Worm (Caenorhabditis elegans) whole organism, L4 larva: ENCODE data around the gene mkk-4.

ENCODE experiments used
- D1046.2 ChIP-seq: fragments of 200-800 bp; sonication (Bioruptor generic); IDR thresholded peaks from 2 replicates; pipeline ENCODE4 v1.3.6; 2022; ENCODE audit warnings: missing genetic modification characterization, missing compliant biosample characterization
- F26F4.8 ChIP-seq: fragments of 200-800 bp; sonication (Bioruptor generic); conservative IDR thresholded peaks from 2 replicates; pipeline ENCODE4 v1.3.6; 2022; ENCODE audit warnings: missing genetic modification characterization, missing compliant biosample characterization
- F37D6.2 ChIP-seq: sonication (generic microtip); optimal IDR thresholded peaks from 2 replicates; lab custom pipeline; 2016; ENCODE audit warnings: mild to moderate bottlenecking, missing genetic modification characterization, missing compliant biosample characterization
- F44E2.7 ChIP-seq: fragments of 200-800 bp; sonication (Bioruptor generic); IDR thresholded peaks from 2 replicates; pipeline ENCODE4 v2.1.2; 2022; ENCODE audit warnings: missing genetic modification characterization, missing compliant biosample characterization
- F49E8.2 ChIP-seq: sonication (generic microtip); optimal IDR thresholded peaks from 2 replicates; lab custom pipeline; 2016; ENCODE audit warnings: missing compliant biosample characterization, mild to moderate bottlenecking, missing genetic modification characterization, borderline replicate concordance
- T20F7.1 ChIP-seq: fragments of 200-800 bp; sonication (Bioruptor generic); optimal IDR thresholded peaks from 2 replicates; lab custom pipeline; 2018; ENCODE audit warnings: mild to moderate bottlenecking, missing genetic modification characterization, missing compliant biosample characterization
- Y105C5A.15 ChIP-seq: fragments of 200-800 bp; sonication (Bioruptor generic); IDR thresholded peaks from 2 replicates; pipeline ENCODE4 v1.3.6; 2022; ENCODE audit warnings: missing genetic modification characterization, missing compliant biosample characterization
- Y75B8A.6 ChIP-seq: fragments of 200-800 bp; sonication (Bioruptor generic); IDR thresholded peaks from 2 replicates; pipeline ENCODE4 v1.3.6; 2022; ENCODE audit warnings: missing genetic modification reagents, missing genetic modification characterization, missing compliant biosample characterization
- ZK337.2 ChIP-seq: fragments of 200-800 bp; sonication (Bioruptor generic); IDR thresholded peaks from 2 replicates; pipeline ENCODE4 v1.3.6; 2022; ENCODE audit warnings: missing genetic modification reagents, missing genetic modification characterization, missing compliant biosample characterization
- ZK546.5 ChIP-seq, 2 experiments: sonication (generic microtip); optimal IDR thresholded peaks; 2 replicates each; lab custom pipeline; 2017; ENCODE audit warnings: missing biosample characterization in 2 of 2, missing genetic modification characterization in 2 of 2
- aha-1 ChIP-seq: fragments of 150-350 bp; peaks from one replicate; lab custom pipeline; 2014; ENCODE audit warnings: missing biosample characterization, missing genetic modification characterization
- ama-1 ChIP-seq: fragments of 150-350 bp; optimal IDR thresholded peaks from 2 replicates; lab custom pipeline; 2014; ENCODE audit warnings: inconsistent platforms, mixed read lengths
- attf-4 ChIP-seq: sonication (generic microtip); optimal IDR thresholded peaks from 3 replicates; lab custom pipeline; 2017; ENCODE audit warnings: missing biosample characterization, missing genetic modification characterization
- ceh-82 ChIP-seq: sonication (generic microtip); optimal IDR thresholded peaks from 2 replicates; lab custom pipeline; 2017; ENCODE audit warnings: missing biosample characterization, missing genetic modification characterization
- ces-1 ChIP-seq: fragments of 150-350 bp; sonication (generic microtip); optimal IDR thresholded peaks from 4 replicates; lab custom pipeline; 2014; ENCODE audit warnings: missing biosample characterization, missing genetic modification reagents, missing genetic modification characterization
- ctbp-1 ChIP-seq: fragments of 200-800 bp; sonication (Bioruptor generic); IDR thresholded peaks from 2 replicates; pipeline ENCODE4 v1.3.6; 2022; ENCODE audit warnings: missing genetic modification reagents, missing genetic modification characterization, missing compliant biosample characterization
- daf-19 ChIP-seq: fragments of 200-800 bp; sonication (Bioruptor generic); conservative IDR thresholded peaks from 2 replicates; pipeline ENCODE4 v1.3.6; 2022; ENCODE audit warnings: missing genetic modification characterization, missing compliant biosample characterization
- daf-8 ChIP-seq: fragments of 200-800 bp; sonication (Bioruptor generic); IDR thresholded peaks from 2 replicates; pipeline ENCODE4 v1.3.6; 2022; ENCODE audit warnings: missing genetic modification characterization, missing compliant biosample characterization
- dmd-6 ChIP-seq: fragments of 200-800 bp; sonication (Bioruptor generic); IDR thresholded peaks from 2 replicates; pipeline ENCODE4 v1.3.6; 2022; ENCODE audit warnings: missing genetic modification reagents, missing genetic modification characterization, missing compliant biosample characterization
- dmd-9 ChIP-seq: fragments of 200-800 bp; sonication (Bioruptor generic); IDR thresholded peaks from 2 replicates; pipeline ENCODE4 v1.3.6; 2022; ENCODE audit warnings: missing genetic modification reagents, missing genetic modification characterization, missing compliant biosample characterization
- duxl-1 ChIP-seq: sonication (generic microtip); optimal IDR thresholded peaks from 2 replicates; lab custom pipeline; 2016; ENCODE audit warnings: mild to moderate bottlenecking, missing genetic modification characterization, moderate library complexity, missing compliant biosample characterization; ENCODE audit not compliant: poor library complexity
- dve-1 ChIP-seq: sonication (generic microtip); optimal IDR thresholded peaks from 2 replicates; lab custom pipeline; 2017; ENCODE audit warnings: antibody characterized with exemption, mild to moderate bottlenecking, missing genetic modification characterization, missing compliant biosample characterization; ENCODE audit not compliant: insufficient read depth
- egl-43 ChIP-seq: fragments of 200-800 bp; sonication (Bioruptor generic); IDR thresholded peaks from 2 replicates; pipeline ENCODE4 v1.3.6; 2022; ENCODE audit warnings: missing genetic modification reagents, missing genetic modification characterization, missing compliant biosample characterization
- fkh-10 ChIP-seq: fragments of 150-350 bp; optimal IDR thresholded peaks from 2 replicates; lab custom pipeline; 2014; ENCODE audit warnings: missing biosample characterization, missing genetic modification reagents, missing genetic modification characterization
- hlh-30 ChIP-seq: sonication (generic microtip); optimal IDR thresholded peaks from 2 replicates; lab custom pipeline; 2017; ENCODE audit warnings: antibody characterized with exemption, mild to moderate bottlenecking, missing genetic modification characterization, missing compliant biosample characterization; ENCODE audit not compliant: insufficient read depth
- hmg-1.1 ChIP-seq: fragments of 200-800 bp; sonication (Bioruptor generic); IDR thresholded peaks from 2 replicates; pipeline ENCODE4 v1.3.6; 2022; ENCODE audit warnings: missing genetic modification reagents, missing genetic modification characterization, missing compliant biosample characterization
- lim-7 ChIP-seq: fragments of 200-800 bp; sonication (Bioruptor generic); IDR thresholded peaks from 2 replicates; pipeline ENCODE4 v1.3.6; 2022; ENCODE audit warnings: missing genetic modification characterization, missing compliant biosample characterization
- lin-1 ChIP-seq: fragments of 200-800 bp; sonication (Bioruptor generic); IDR thresholded peaks from 2 replicates; pipeline ENCODE4 v1.3.6; 2022; ENCODE audit warnings: missing genetic modification reagents, missing genetic modification characterization, missing compliant biosample characterization
- lin-13 ChIP-seq: fragments of 150-350 bp; optimal IDR thresholded peaks from 2 replicates; lab custom pipeline; 2014; ENCODE audit warnings: missing biosample characterization, missing genetic modification reagents, missing genetic modification characterization
- lir-3 ChIP-seq: sonication (generic microtip); optimal IDR thresholded peaks from 2 replicates; lab custom pipeline; 2016; ENCODE audit warnings: mild to moderate bottlenecking, missing genetic modification characterization, missing compliant biosample characterization
- mdl-1 ChIP-seq, 2 experiments: fragments of 150-350 bp in 1 of 2; sonication (generic microtip) in 1 of 2; optimal IDR thresholded peaks; 2 replicates each; lab custom pipeline; 2014 to 2017; ENCODE audit warnings: missing biosample characterization in 2 of 2, missing genetic modification characterization in 2 of 2
- mdt-29 ChIP-seq: fragments of 200-800 bp; sonication (Bioruptor generic); IDR thresholded peaks from 2 replicates; pipeline ENCODE4 v1.3.6; 2022; ENCODE audit warnings: missing genetic modification reagents, missing genetic modification characterization, missing compliant biosample characterization
- nhr-102 ChIP-seq: sonication (generic microtip); optimal IDR thresholded peaks from 2 replicates; lab custom pipeline; 2016; ENCODE audit warnings: mild to moderate bottlenecking, missing genetic modification characterization, moderate library complexity, missing compliant biosample characterization
- nhr-237 ChIP-seq: sonication (generic microtip); optimal IDR thresholded peaks from 2 replicates; lab custom pipeline; 2017; ENCODE audit warnings: missing biosample characterization, missing genetic modification characterization
- nhr-42 ChIP-seq: fragments of 200-800 bp; sonication (Bioruptor generic); IDR thresholded peaks from 2 replicates; pipeline ENCODE4 v1.3.6; 2022; ENCODE audit warnings: missing genetic modification characterization, missing compliant biosample characterization
- nhr-48 ChIP-seq: sonication (generic microtip); optimal IDR thresholded peaks from 2 replicates; lab custom pipeline; 2016; ENCODE audit warnings: mild to moderate bottlenecking, missing genetic modification characterization, missing compliant biosample characterization
- nhr-76 ChIP-seq: fragments of 150-350 bp; optimal IDR thresholded peaks from 2 replicates; lab custom pipeline; 2014; ENCODE audit warnings: missing biosample characterization, missing genetic modification characterization
- nhr-77 ChIP-seq: fragments of 150-350 bp; optimal IDR thresholded peaks from 2 replicates; lab custom pipeline; 2014; ENCODE audit warnings: missing biosample characterization, missing genetic modification characterization
- pha-4 ChIP-seq, 2 experiments: fragments of 150-350 bp in 1 of 2; fragments of 200-800 bp in 1 of 2; sonication (Bioruptor generic) in 1 of 2; IDR thresholded peaks in 1 of 2; optimal IDR thresholded peaks in 1 of 2; 2 replicates each; pipeline versions ENCODE4 v1.3.6 to Lab custom; 2014 to 2022; ENCODE audit warnings: missing genetic modification characterization in 2 of 2, missing genetic modification reagents in 2 of 2, missing biosample characterization in 1 of 2, missing compliant biosample characterization in 1 of 2
- php-3 ChIP-seq: fragments of 200-800 bp; sonication (Bioruptor generic); IDR thresholded peaks from 2 replicates; pipeline ENCODE4 v1.3.6; 2022; ENCODE audit warnings: missing genetic modification reagents, missing genetic modification characterization, missing compliant biosample characterization
- pqm-1 ChIP-seq: sonication (generic microtip); optimal IDR thresholded peaks from 2 replicates; lab custom pipeline; 2017; ENCODE audit warnings: missing biosample characterization, missing genetic modification characterization
- saeg-2 ChIP-seq: fragments of 200-800 bp; sonication (Bioruptor generic); IDR thresholded peaks from 2 replicates; pipeline ENCODE4 v1.3.6; 2022; ENCODE audit warnings: missing genetic modification reagents, missing genetic modification characterization, missing compliant biosample characterization
- skn-1 ChIP-seq: fragments of 150-350 bp; optimal IDR thresholded peaks from 2 replicates; lab custom pipeline; 2014; ENCODE audit warnings: missing biosample characterization, missing genetic modification characterization
- snpc-1.2 ChIP-seq: fragments of 200-800 bp; sonication (Bioruptor generic); IDR thresholded peaks from 2 replicates; pipeline ENCODE4 v1.3.6; 2022; ENCODE audit warnings: missing genetic modification reagents, missing genetic modification characterization, missing compliant biosample characterization
- unc-130 ChIP-seq: sonication (generic microtip); optimal IDR thresholded peaks from 2 replicates; lab custom pipeline; 2016; ENCODE audit warnings: missing genetic modification reagents, missing genetic modification characterization, missing compliant biosample characterization
- unc-62 ChIP-seq, 3 experiments: fragments of 150-350 bp in 1 of 3; sonication (generic microtip); optimal IDR thresholded peaks in 2 of 3; peaks in 1 of 3; 1 replicate in 1 of 3; 2 replicates in 2 of 3; lab custom pipeline; 2014 to 2017; ENCODE audit warnings: missing biosample characterization in 3 of 3, missing genetic modification characterization in 3 of 3, missing genetic modification reagents in 3 of 3, missing genotype in 1 of 3
- zfp-2 ChIP-seq: sonication (generic microtip); optimal IDR thresholded peaks from 2 replicates; lab custom pipeline; 2016; ENCODE audit warnings: mild to moderate bottlenecking, missing genetic modification characterization, missing compliant biosample characterization
- ztf-11 ChIP-seq: fragments of 150-350 bp; optimal IDR thresholded peaks from 2 replicates; lab custom pipeline; 2014; ENCODE audit warnings: missing biosample characterization, missing genetic modification characterization

mkk-4 gene

ce11 chrX:10009985-10010384 is 17.7 kb upstream of the mkk-4 start:
- TF ChIP-seq F37D6.2 (tag; lab: Kevin White, UChicago) (no peak), ctbp-1 (GFP tag; lab: Robert Waterston, UW) (peak; percentile 34; the same call in 1 of the 2 replicates), ces-1 (peak; percentile 9), ama-1 (lab: Kevin White, UChicago) (no peak), duxl-1 (no peak), fkh-10 (peak; percentile 56)

ce11 chrX:10017975-10018654 is 9.5 kb upstream of the mkk-4 start, which contains the start of gene F19C6.4:
F19C6.4 (minus strand) TSS chrX:10018025.
- TF ChIP-seq pha-4 (GFP tag; IDR thresholded peaks at IDR 0.05; lab: Robert Waterston, UW) (peak; percentile 53; the same call in 1 of the 2 replicates), pha-4 (tag; optimal IDR thresholded peaks at IDR 0.05; lab: Kevin White, UChicago) (no peak), saeg-2 (GFP tag; lab: Robert Waterston, UW) (no peak), dve-1 (tag; lab: Kevin White, UChicago) (peak; percentile 36), zfp-2 (tag; lab: Kevin White, UChicago) (no peak), ceh-82 (tag; lab: Kevin White, UChicago) (no peak), skn-1 (tag; lab: Kevin White, UChicago) (no peak), snpc-1.2 (GFP tag; lab: Robert Waterston, UW) (peak; percentile 90), F49E8.2 (no peak), mdl-1 (tag; optimal IDR thresholded peaks at IDR 0.05; lab: Kevin White, UChicago) (no peak), unc-130 (GFP tag; lab: Kevin White, UChicago) (no peak), Y105C5A.15 (GFP tag; lab: Robert Waterston, UW) (0 out of 2 replicates have a peak, but pooled peaks have one; percentile 74), nhr-42 (GFP tag; lab: Robert Waterston, UW) (no peak), ZK337.2 (GFP tag; lab: Robert Waterston, UW) (0 out of 2 replicates have a peak, but pooled peaks have one; percentile 43), ZK546.5 (tag; optimal IDR thresholded peaks at IDR 0.05; lab: Kevin White, UChicago) (no peak), ztf-11 (no peak), hlh-30 (tag; lab: Kevin White, UChicago) (no peak), attf-4 (tag; lab: Kevin White, UChicago) (no peak), egl-43 (no peak), aha-1 (tag; lab: Kevin White, UChicago) (peak; percentile 63), F37D6.2 (tag; lab: Kevin White, UChicago) (no peak), php-3 (GFP tag; lab: Robert Waterston, UW) (no peak), nhr-237 (tag; lab: Kevin White, UChicago) (no peak), nhr-48 (tag; lab: Kevin White, UChicago) (peak; percentile 3), lir-3 (tag; lab: Kevin White, UChicago) (no peak), unc-62 (GFP tag; optimal IDR thresholded peaks at IDR 0.05 in 1 of 2; lab: Kevin White, UChicago) (no peak), unc-62 (tag; optimal IDR thresholded peaks at IDR 0.05; lab: Kevin White, UChicago) (no peak), Y75B8A.6 (GFP tag; lab: Robert Waterston, UW) (no peak), F26F4.8 (no peak), nhr-77 (tag; lab: Kevin White, UChicago) (no peak), hmg-1.1 (GFP tag; lab: Robert Waterston, UW) (0 out of 2 replicates have a peak, but pooled peaks have one; percentile 36), daf-8 (no peak), nhr-76 (tag; lab: Kevin White, UChicago) (no peak), D1046.2 (no peak), daf-19 (peak; percentile 75), F44E2.7 (GFP tag; lab: Robert Waterston, UW) (no peak), lin-13 (GFP tag; lab: Kevin White, UChicago) (no peak), lim-7 (GFP tag; lab: Robert Waterston, UW) (no peak), mdt-29 (GFP tag; lab: Robert Waterston, UW) (no peak), nhr-102 (no peak), T20F7.1 (GFP tag; lab: Kevin White, UChicago) (peak; percentile 4), dmd-6 (GFP tag; lab: Robert Waterston, UW) (0 out of 2 replicates have a peak, but pooled peaks have one; percentile 11), dmd-9 (GFP tag; lab: Robert Waterston, UW) (no peak), lin-1 (GFP tag; lab: Robert Waterston, UW) (no peak), pqm-1 (tag; lab: Kevin White, UChicago) (no peak)
